Worm (Caenorhabditis elegans) whole organism, mixed stage, embryonic: ENCODE data around the gene Y69E1A.4.
"Not testable (repeated sequence)": the region's sequence is repeated elsewhere in the genome, so short reads cannot be mapped to it uniquely, and the experiment has no call there.

ENCODE experiments used
- M03D4.4 ChIP-seq: sonication (generic microtip); optimal IDR thresholded peaks from 2 replicates; lab custom pipeline; 2017; ENCODE audit warnings: mild to moderate bottlenecking, missing genetic modification characterization, missing compliant biosample characterization
- ceh-39 ChIP-seq: fragments of 150-350 bp; optimal IDR thresholded peaks from 2 replicates; lab custom pipeline; 2014; ENCODE audit warnings: missing biosample characterization, missing genetic modification characterization
- ceh-43 ChIP-seq: fragments of 200-800 bp; sonication (Bioruptor generic); optimal IDR thresholded peaks from 2 replicates; lab custom pipeline; 2018; ENCODE audit warnings: mild to moderate bottlenecking, missing genetic modification characterization, moderate library complexity, missing compliant biosample characterization
- ces-1 ChIP-seq: fragments of 150-350 bp; optimal IDR thresholded peaks from 2 replicates; lab custom pipeline; 2014; ENCODE audit warnings: missing biosample characterization, missing genetic modification reagents, missing genetic modification characterization
- elt-1 ChIP-seq: sonication (generic microtip); optimal IDR thresholded peaks from 2 replicates; lab custom pipeline; 2017; ENCODE audit warnings: missing genetic modification characterization, mild to moderate bottlenecking, missing compliant biosample characterization, antibody characterized with exemption, moderate library complexity, borderline replicate concordance; ENCODE audit not compliant: insufficient read depth
- elt-3 ChIP-seq: fragments of 150-350 bp; optimal IDR thresholded peaks from 2 replicates; lab custom pipeline; 2014; ENCODE audit warnings: missing biosample characterization, missing genetic modification characterization
- ham-2 ChIP-seq: fragments of 200-800 bp; sonication (Bioruptor generic); optimal IDR thresholded peaks from 2 replicates; lab custom pipeline; 2018; ENCODE audit warnings: mild to moderate bottlenecking, missing genetic modification characterization, missing compliant biosample characterization
- hlh-1 ChIP-seq: fragments of 150-350 bp; optimal IDR thresholded peaks from 2 replicates; lab custom pipeline; 2014; ENCODE audit warnings: missing biosample characterization, missing genetic modification reagents, missing genetic modification characterization
- lin-13 ChIP-seq: fragments of 150-350 bp; optimal IDR thresholded peaks from 2 replicates; lab custom pipeline; 2014; ENCODE audit warnings: missing biosample characterization, missing genetic modification characterization
- lin-32 ChIP-seq: fragments of 200-800 bp; sonication (Bioruptor generic); optimal IDR thresholded peaks from 2 replicates; lab custom pipeline; 2018; ENCODE audit warnings: mild to moderate bottlenecking, missing genetic modification characterization, missing compliant biosample characterization
- lsy-2 ChIP-seq: fragments of 150-350 bp; optimal IDR thresholded peaks from 2 replicates; lab custom pipeline; 2014; ENCODE audit warnings: missing biosample characterization, missing genetic modification characterization
- mab-5 ChIP-seq: fragments of 150-350 bp; optimal IDR thresholded peaks from 2 replicates; lab custom pipeline; 2014; ENCODE audit warnings: missing biosample characterization, missing genetic modification characterization
- mep-1 ChIP-seq: fragments of 150-350 bp; optimal IDR thresholded peaks from 2 replicates; lab custom pipeline; 2017; ENCODE audit warnings: missing biosample characterization, missing genetic modification reagents, missing genetic modification characterization, inconsistent platforms
- nhr-12 ChIP-seq: fragments of 150-350 bp; optimal IDR thresholded peaks from 2 replicates; lab custom pipeline; 2014; ENCODE audit warnings: missing biosample characterization, missing genetic modification characterization
- nhr-2 ChIP-seq: fragments of 150-350 bp; optimal IDR thresholded peaks from 2 replicates; lab custom pipeline; 2014; ENCODE audit warnings: missing biosample characterization, missing genetic modification characterization
- nhr-237 ChIP-seq: fragments of 150-350 bp; optimal IDR thresholded peaks from 2 replicates; lab custom pipeline; 2014; ENCODE audit warnings: missing biosample characterization, missing genetic modification characterization
- nhr-28 ChIP-seq: fragments of 150-350 bp; optimal IDR thresholded peaks from 2 replicates; lab custom pipeline; 2014; ENCODE audit warnings: missing biosample characterization, missing genetic modification characterization
- nhr-76 ChIP-seq: sonication (generic microtip); optimal IDR thresholded peaks from 2 replicates; lab custom pipeline; 2017; ENCODE audit warnings: missing biosample characterization, missing genetic modification characterization
- pha-4 ChIP-seq: fragments of 150-350 bp; optimal IDR thresholded peaks from 2 replicates; lab custom pipeline; 2018; ENCODE audit warnings: missing biosample characterization, missing genetic modification reagents, missing genetic modification characterization
- snpc-4 ChIP-seq: fragments of 150-350 bp; optimal IDR thresholded peaks from 2 replicates; lab custom pipeline; 2014; ENCODE audit warnings: missing biosample characterization, missing genetic modification characterization
- tbx-8 ChIP-seq: fragments of 200-800 bp; sonication (Bioruptor generic); optimal IDR thresholded peaks from 2 replicates; lab custom pipeline; 2018; ENCODE audit warnings: mild to moderate bottlenecking, missing genetic modification characterization, moderate library complexity, missing compliant biosample characterization
- unc-120 ChIP-seq: sonication (generic microtip); optimal IDR thresholded peaks from 2 replicates; lab custom pipeline; 2017; ENCODE audit warnings: missing genetic modification characterization, missing compliant biosample characterization; ENCODE audit not compliant: poor library complexity, severe bottlenecking
- unc-39 ChIP-seq: fragments of 150-350 bp; optimal IDR thresholded peaks from 2 replicates; lab custom pipeline; 2014; ENCODE audit warnings: missing biosample characterization, missing genetic modification characterization
- ztf-11 ChIP-seq: fragments of 150-350 bp; optimal IDR thresholded peaks from 2 replicates; lab custom pipeline; 2014; ENCODE audit warnings: missing biosample characterization, missing genetic modification characterization

The Y69E1A.4 gene

DNA sequence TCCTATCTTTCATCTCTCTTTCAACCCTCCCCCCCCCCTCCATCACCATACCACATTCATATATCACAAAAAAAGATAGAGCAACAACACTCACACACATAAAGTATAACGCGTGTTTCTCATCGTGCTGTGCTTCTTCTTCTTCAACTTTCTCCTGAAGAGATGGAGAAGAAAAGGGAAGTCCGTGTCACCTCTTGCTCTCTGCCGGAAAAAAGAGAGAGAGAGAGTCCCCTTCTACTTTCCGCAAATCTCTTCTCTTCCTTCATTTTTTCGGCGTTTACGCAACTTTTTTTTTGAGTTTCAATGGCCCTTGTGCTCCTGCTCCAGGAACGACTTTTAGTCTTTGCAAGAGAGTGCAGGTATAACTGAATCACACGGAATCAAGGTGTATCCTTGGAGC, 24.6 kb downstream of the Y69E1A.4 start:
- TF ChIP-seq ceh-39 (no peak), unc-120 (tag; lab: Kevin White, UChicago) (peak; percentile 19)

DNA sequence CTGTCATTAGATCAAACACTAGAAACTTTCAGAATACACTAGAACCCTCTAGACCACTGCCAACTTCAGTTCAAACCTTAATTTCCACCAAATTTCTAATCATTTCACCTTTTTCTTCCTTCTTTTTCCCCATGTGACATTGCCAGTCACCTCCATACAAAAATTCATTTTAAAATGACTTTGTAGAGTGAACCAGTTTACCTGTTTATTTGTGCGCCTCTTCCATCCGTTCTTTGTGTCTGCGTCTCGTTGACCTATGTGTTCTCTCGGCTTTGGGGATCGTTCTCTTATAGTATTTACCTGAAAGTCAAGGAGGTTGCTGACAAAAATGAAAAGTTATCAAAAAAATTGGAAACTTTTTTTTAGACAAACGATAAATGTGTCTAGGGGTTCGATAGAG, 25.6 kb downstream of the Y69E1A.4 start:
- TF ChIP-seq tbx-8 (no peak), ces-1 (GFP tag; lab: Kevin White, UChicago) (no peak)

DNA sequence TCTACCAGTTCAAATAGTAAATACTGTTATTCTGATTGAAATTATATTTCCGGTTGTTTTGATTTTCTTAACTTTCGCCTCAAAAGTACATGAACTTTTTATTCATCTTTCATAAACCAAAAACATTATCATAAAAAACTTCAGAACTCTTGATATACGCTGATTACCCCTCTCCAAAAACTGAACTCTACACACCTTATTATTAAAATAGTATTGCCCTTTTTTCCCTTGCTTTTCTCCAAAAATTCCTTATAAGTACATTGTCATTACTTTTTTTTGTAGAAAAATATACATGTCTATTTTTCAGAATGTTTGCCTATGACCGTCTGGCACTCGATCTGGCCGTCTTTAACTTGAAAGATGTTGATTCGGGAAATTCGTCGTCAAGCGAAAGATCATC, 26.7 kb downstream of the Y69E1A.4 start, which contains the start of gene Y43E12A.2:
Gene Y43E12A.2 (plus strand): TSS at position 301 of the 400 bp plus-strand sequence.
- TF ChIP-seq ceh-39 (no peak), M03D4.4 (tag; lab: Kevin White, UChicago) (no peak), ces-1 (GFP tag; lab: Kevin White, UChicago) (no peak), elt-3 (tag; lab: Kevin White, UChicago) (no peak), ham-2 (no peak), unc-39 (tag; lab: Kevin White, UChicago) (no peak), nhr-12 (tag; lab: Kevin White, UChicago) (no peak), lin-32 (GFP tag; lab: Kevin White, UChicago) (no peak), nhr-76 (tag; lab: Kevin White, UChicago) (no peak), mep-1 (no peak), hlh-1 (tag; lab: Kevin White, UChicago) (no peak), ztf-11 (tag; lab: Kevin White, UChicago) (no peak)
- TF ChIP-seq, all 35 proteins: peak for 0

DNA sequence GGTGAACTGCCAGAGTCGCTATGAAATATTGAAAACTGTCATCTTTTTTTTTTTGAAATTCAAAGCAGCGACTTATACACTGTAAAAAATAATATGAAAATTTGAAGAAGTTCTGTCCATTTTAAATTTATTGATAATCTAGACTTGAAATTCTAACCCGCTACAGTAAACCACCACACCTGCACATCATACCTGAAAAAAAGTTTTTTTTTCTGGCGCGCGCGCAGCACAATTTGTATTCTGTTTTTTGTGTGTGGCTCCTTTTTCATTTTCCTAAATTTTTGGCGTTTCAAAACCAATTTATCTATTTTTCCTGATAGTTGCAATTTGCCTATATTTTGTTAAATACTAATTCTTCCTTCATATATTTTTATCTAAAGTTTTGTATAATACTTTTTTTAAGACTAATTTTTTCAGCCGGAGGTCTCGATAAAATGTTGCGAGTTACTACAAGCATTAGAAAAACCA, 30.5 kb downstream of the Y69E1A.4 start, which contains the start of gene cyb-2.1:
Gene cyb-2.1 (plus strand): TSS at position 418 of the 468 bp plus-strand sequence.
- no peak for TF ChIP-seq lin-13 (tag; lab: Kevin White, UChicago)
- TF ChIP-seq nhr-2 (tag; lab: Kevin White, UChicago): no peak
- TF ChIP-seq snpc-4 (tag; lab: Kevin White, UChicago): no peak
- no peak for TF ChIP-seq elt-1 (tag; lab: Kevin White, UChicago)

DNA sequence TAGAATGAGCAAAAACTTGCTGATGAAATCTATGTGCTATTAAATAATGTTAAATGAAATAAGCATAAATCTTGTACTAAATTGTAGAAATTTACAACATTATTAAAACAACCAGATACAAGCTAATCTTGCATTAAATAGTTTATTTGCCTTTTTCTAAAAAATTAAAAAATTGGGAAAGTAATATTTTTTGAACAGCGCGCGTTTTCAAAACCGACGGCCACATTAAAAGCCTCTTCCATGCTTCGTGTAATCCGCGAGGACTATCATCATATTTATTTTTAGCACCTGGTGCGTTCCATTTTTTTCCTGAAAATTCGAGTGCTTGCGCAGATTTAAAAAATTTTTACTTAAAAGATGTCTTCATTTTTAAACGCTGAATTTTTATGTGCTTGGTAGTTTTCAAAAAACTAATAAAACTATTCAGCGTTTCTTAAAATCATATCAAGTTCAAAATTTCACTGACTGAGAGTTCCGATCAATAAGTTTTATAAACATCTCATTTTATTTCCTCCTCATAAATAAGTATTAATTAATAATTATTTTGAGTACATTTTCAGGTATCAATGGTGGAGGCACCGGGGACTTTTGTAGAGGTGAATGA, 32.4 kb downstream of the Y69E1A.4 start, which contains the start of gene Y43E12A.3:
Gene Y43E12A.3 (plus strand): TSS at position 554 of the 604 bp plus-strand sequence.
- TF ChIP-seq mep-1; unc-120 (tag; lab: Kevin White, UChicago); elt-3 (tag; lab: Kevin White, UChicago): not testable (repeated sequence)

DNA sequence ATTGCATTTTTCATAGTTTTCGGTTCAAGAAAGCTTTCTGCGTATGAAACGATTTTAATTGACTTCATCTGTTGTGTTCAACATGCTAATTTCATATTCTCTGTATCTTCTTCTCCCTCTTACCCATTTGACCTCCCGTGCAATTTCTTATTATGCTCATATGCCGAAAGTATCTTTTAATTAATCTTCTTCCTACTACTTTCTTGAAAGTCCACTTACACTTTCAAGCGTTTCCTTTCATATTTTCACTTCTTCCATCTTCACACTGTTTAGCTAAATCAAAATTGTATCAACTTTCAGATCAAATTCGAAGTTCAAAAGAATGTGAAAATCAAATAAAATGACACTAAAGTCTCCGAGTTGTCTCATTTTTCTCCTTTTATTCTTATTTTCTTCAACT, 35.6 kb downstream of the Y69E1A.4 start, which contains the start of gene F13H10.5:
Gene F13H10.5 (plus strand): TSS at position 301 of the 400 bp plus-strand sequence.
- TF ChIP-seq ham-2 (no peak), mep-1 (no peak), nhr-76 (tag; lab: Kevin White, UChicago) (no peak), elt-1 (tag; lab: Kevin White, UChicago) (no peak), unc-39 (tag; lab: Kevin White, UChicago) (no peak), nhr-12 (tag; lab: Kevin White, UChicago) (no peak), nhr-28 (tag; lab: Kevin White, UChicago) (no peak), lsy-2 (no peak), nhr-237 (tag; lab: Kevin White, UChicago) (no peak), ceh-43 (GFP tag; lab: Kevin White, UChicago) (no peak), pha-4 (tag; lab: Kevin White, UChicago) (no peak)

DNA sequence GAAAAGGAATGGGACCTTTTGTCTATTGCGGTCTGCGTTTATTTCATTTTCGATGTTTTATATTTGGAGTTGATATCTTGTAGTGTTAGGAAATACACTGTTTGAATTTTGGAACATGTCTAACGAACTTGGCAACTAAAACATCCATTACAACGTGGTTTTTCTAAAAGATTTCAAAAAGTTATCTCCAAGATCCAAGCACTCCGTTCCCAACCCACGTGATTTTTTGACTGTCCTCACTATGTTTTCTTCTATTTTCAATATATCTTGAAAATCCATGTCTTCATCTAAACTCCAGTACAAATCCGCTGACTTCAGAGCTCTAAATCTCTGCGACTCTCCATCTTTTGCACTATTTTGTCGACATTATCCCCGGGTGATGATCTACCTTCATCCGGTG, 46.6 kb downstream of the Y69E1A.4 start, which contains the start of gene F13H10.9:
Gene F13H10.9 (plus strand): TSS at position 301 of the 400 bp plus-strand sequence.
- no peak for TF ChIP-seq snpc-4 (tag; lab: Kevin White, UChicago)
- no peak for TF ChIP-seq nhr-237 (tag; lab: Kevin White, UChicago)
- TF ChIP-seq ztf-11 (tag; lab: Kevin White, UChicago): no peak
- TF ChIP-seq mab-5 (tag; lab: Kevin White, UChicago): no peak
